Fruit fly (Drosophila melanogaster) Kc167 (cell line): ENCODE data around the gene CG31922.

Source experiments
- Sin3A ChIP-seq: fragments of >200 bp; optimal IDR thresholded peaks from 2 replicates; lab custom pipeline; 2018; ENCODE audit warnings: missing external identifiers
- h ChIP-seq: fragments of >200 bp; optimal IDR thresholded peaks from 3 replicates; lab custom pipeline; 2018; ENCODE audit warnings: missing external identifiers
- insv ChIP-seq: fragments of >200 bp; optimal IDR thresholded peaks from 3 replicates; lab custom pipeline; 2018; ENCODE audit warnings: missing external identifiers
- psq ChIP-seq: fragments of >200 bp; optimal IDR thresholded peaks from 2 replicates; lab custom pipeline; 2017; ENCODE audit warnings: missing external identifiers
- ttk ChIP-seq: sonication (Bioruptor generic); optimal IDR thresholded peaks from 2 replicates; lab custom pipeline; 2017; ENCODE audit warnings: missing external identifiers

DNA sequence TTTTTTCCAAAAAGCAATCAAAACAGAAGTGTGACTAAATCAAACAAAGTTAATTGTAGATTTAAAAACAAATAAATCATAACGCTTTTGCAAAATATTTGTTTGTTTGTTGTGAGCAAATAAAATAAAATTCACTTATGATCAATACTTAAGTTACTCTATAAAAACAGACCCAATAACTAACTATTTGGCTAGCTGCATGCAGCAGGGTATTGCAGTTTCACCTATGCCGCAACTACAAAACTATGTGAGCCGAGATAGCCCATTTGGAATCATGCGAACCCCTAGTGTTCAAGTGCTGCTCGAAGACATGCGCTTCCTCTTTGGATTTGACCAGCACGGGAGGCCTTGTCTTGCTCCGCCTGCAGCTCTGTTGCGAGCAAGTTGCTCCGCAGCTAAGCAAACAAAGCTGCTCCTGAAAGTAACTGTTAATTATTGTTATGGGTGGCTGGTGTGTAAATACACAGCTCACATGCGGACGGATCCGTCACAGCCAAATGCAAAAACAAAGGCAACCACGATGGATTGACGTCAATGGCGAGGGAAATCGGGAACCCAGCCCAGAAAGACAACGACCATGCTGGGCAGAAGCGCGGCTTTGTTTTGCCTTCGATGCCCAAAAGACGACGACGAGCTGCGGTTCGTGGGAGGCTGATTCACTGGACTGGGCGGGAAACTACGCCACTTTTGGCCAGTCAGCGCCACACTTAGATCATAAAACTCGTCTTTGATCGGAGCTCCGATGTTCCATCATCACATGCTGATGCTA is 47.9 kb upstream of the CG31922 start:
- TF ChIP-seq psq (lab: Kevin White, UChicago) (no peak), ttk (lab: Kevin White, UChicago) (no peak), Sin3A (lab: Kevin White, UChicago) (no peak), h (lab: Kevin White, UChicago) (no peak), insv (no peak)
